Fruit fly (Drosophila melanogaster) whole organism, wandering third instar larva: ENCODE measurements around the gene Mpcp2.
A peak's percentile ranks its signal among the peaks of the same experiment; 100 is the strongest.

Experiments
- CG32264 ChIP-seq: fragments of 200-800 bp; sonication (Bioruptor generic); optimal IDR thresholded peaks from 2 replicates; lab custom pipeline; 2016; ENCODE audit warnings: missing biosample characterization, missing genetic modification characterization
- CG9705 ChIP-seq: fragments of 200-800 bp; sonication (Bioruptor generic); optimal IDR thresholded peaks from 2 replicates; lab custom pipeline; 2018; ENCODE audit warnings: missing biosample characterization, mild to moderate bottlenecking, missing genetic modification characterization
- CrebA ChIP-seq: fragments of 200-800 bp; sonication (Bioruptor generic); optimal IDR thresholded peaks from 2 replicates; lab custom pipeline; 2016; ENCODE audit warnings: missing biosample characterization, mild to moderate bottlenecking, missing genetic modification characterization, borderline replicate concordance
- Dfd ChIP-seq: fragments of >200 bp; optimal IDR thresholded peaks from 2 replicates; lab custom pipeline; 2017; ENCODE audit warnings: missing biosample characterization, missing genetic modification characterization
- GATAd ChIP-seq: sonication (Bioruptor generic); optimal IDR thresholded peaks from 2 replicates; lab custom pipeline; 2016; ENCODE audit warnings: missing biosample characterization, missing genetic modification characterization
- HLH106 ChIP-seq: fragments of 200-800 bp; optimal IDR thresholded peaks from 3 replicates; lab custom pipeline; 2019; ENCODE audit warnings: missing biosample characterization, mild to moderate bottlenecking, missing genetic modification characterization, moderate library complexity
- Hr78 ChIP-seq: fragments of >200 bp; optimal IDR thresholded peaks from 2 replicates; lab custom pipeline; 2017; ENCODE audit warnings: missing biosample characterization, missing genetic modification characterization
- Hr83 ChIP-seq: fragments of 200-300 bp; sonication (Bioruptor generic); optimal IDR thresholded peaks from 2 replicates; lab custom pipeline; 2016; ENCODE audit warnings: missing biosample characterization, mild to moderate bottlenecking, missing genetic modification characterization, moderate library complexity; ENCODE audit not compliant: poor library complexity, severe bottlenecking
- Jra ChIP-seq: sonication (Bioruptor generic); optimal IDR thresholded peaks from 2 replicates; lab custom pipeline; 2016; ENCODE audit warnings: missing biosample characterization, missing genetic modification characterization
- Mio ChIP-seq: sonication (Bioruptor generic); optimal IDR thresholded peaks from 2 replicates; lab custom pipeline; 2016; ENCODE audit warnings: missing biosample characterization, missing genetic modification characterization
- Myc ChIP-seq: fragments of >200 bp; optimal IDR thresholded peaks from 2 replicates; lab custom pipeline; 2017
- N ChIP-seq: fragments of >200 bp; optimal IDR thresholded peaks from 2 replicates; lab custom pipeline; 2018; ENCODE audit warnings: missing biosample characterization, missing external identifiers, missing genetic modification characterization
- OdsH ChIP-seq: fragments of 200-800 bp; sonication (Bioruptor generic); optimal IDR thresholded peaks from 2 replicates; lab custom pipeline; 2016; ENCODE audit warnings: missing biosample characterization, mild to moderate bottlenecking, missing genetic modification characterization
- Rel ChIP-seq, 2 experiments: fragments of 200-800 bp; sonication (Bioruptor generic) in 1 of 2; optimal IDR thresholded peaks; 2 replicates in 1 of 2; 3 replicates in 1 of 2; lab custom pipeline; 2016 to 2019; ENCODE audit warnings: mild to moderate bottlenecking in 2 of 2, missing biosample characterization in 2 of 2, missing genetic modification characterization in 2 of 2, moderate library complexity in 1 of 2
- Sp1 ChIP-seq: fragments of 200-800 bp; sonication (Bioruptor generic); optimal IDR thresholded peaks from 3 replicates; lab custom pipeline; 2019; ENCODE audit warnings: missing biosample characterization, mild to moderate bottlenecking, missing genetic modification characterization, moderate library complexity
- Vsx2 ChIP-seq: fragments of 200-300, 225-300 bp; sonication (Bioruptor generic); optimal IDR thresholded peaks from 2 replicates; lab custom pipeline; 2018; ENCODE audit warnings: missing biosample characterization, missing genetic modification characterization; ENCODE audit not compliant: partially characterized antibody
- br ChIP-seq: fragments of 200-800 bp; sonication (Bioruptor generic); optimal IDR thresholded peaks from 2 replicates; lab custom pipeline; 2016; ENCODE audit warnings: missing biosample characterization, missing genetic modification characterization
- brk ChIP-seq: fragments of 200-800 bp; sonication (Bioruptor generic); optimal IDR thresholded peaks from 2 replicates; lab custom pipeline; 2016; ENCODE audit warnings: missing biosample characterization, mild to moderate bottlenecking, missing genetic modification characterization
- dl ChIP-seq, 2 experiments: fragments of 175-275, 200-275 bp in 1 of 2; fragments of 200-275 bp in 1 of 2; sonication (Bioruptor generic); optimal IDR thresholded peaks; lab custom pipeline; 2018; ENCODE audit warnings: mild to moderate bottlenecking in 2 of 2, missing biosample characterization in 2 of 2, missing genetic modification characterization in 2 of 2, moderate library complexity in 2 of 2; ENCODE audit not compliant: partially characterized antibody in 2 of 2, insufficient read depth in 1 of 2
- dmrt93B ChIP-seq: fragments of 200-800 bp; sonication (Bioruptor generic); optimal IDR thresholded peaks from 2 replicates; lab custom pipeline; 2018; ENCODE audit warnings: missing biosample characterization, mild to moderate bottlenecking, missing genetic modification characterization
- dsf ChIP-seq: sonication (Bioruptor generic); optimal IDR thresholded peaks from 2 replicates; lab custom pipeline; 2016; ENCODE audit warnings: missing biosample characterization, missing genetic modification characterization, borderline replicate concordance
- ey ChIP-seq: fragments of 200-800 bp; sonication (Bioruptor generic); optimal IDR thresholded peaks from 2 replicates; lab custom pipeline; 2016; ENCODE audit warnings: missing biosample characterization, missing genetic modification characterization
- foxo ChIP-seq, 2 experiments: fragments of 200-800 bp; sonication (Bioruptor generic); optimal IDR thresholded peaks; 2 replicates in 1 of 2; 3 replicates in 1 of 2; lab custom pipeline; 2016 to 2017; ENCODE audit warnings: missing biosample characterization in 2 of 2, missing genetic modification characterization in 2 of 2
- fru ChIP-seq: fragments of 200-800 bp; sonication (Bioruptor generic); optimal IDR thresholded peaks from 3 replicates; lab custom pipeline; 2016; ENCODE audit warnings: missing biosample characterization, mild to moderate bottlenecking, missing genetic modification characterization
- h ChIP-seq: fragments of 200-800 bp; sonication (Bioruptor generic); optimal IDR thresholded peaks from 3 replicates; lab custom pipeline; 2016; ENCODE audit warnings: missing biosample characterization, mild to moderate bottlenecking, missing genetic modification characterization
- jim ChIP-seq: fragments of 175-275, 200-325 bp; sonication (Bioruptor generic); optimal IDR thresholded peaks from 2 replicates; lab custom pipeline; 2016; ENCODE audit warnings: missing biosample characterization, mild to moderate bottlenecking, missing genetic modification characterization
- pan ChIP-seq: fragments of >200 bp; optimal IDR thresholded peaks from 2 replicates; lab custom pipeline; 2017
- psq ChIP-seq: fragments of 200-800 bp; sonication (Bioruptor generic); optimal IDR thresholded peaks from 3 replicates; lab custom pipeline; 2017; ENCODE audit warnings: missing biosample characterization, mild to moderate bottlenecking, missing genetic modification characterization, moderate library complexity
- rgr ChIP-seq: fragments of 200-800 bp; sonication (Bioruptor generic); optimal IDR thresholded peaks from 3 replicates; lab custom pipeline; 2016; ENCODE audit warnings: missing biosample characterization, mild to moderate bottlenecking, missing genetic modification characterization
- sage ChIP-seq: fragments of 200-800 bp; sonication (Bioruptor generic); optimal IDR thresholded peaks from 2 replicates; lab custom pipeline; 2016; ENCODE audit warnings: missing biosample characterization, mild to moderate bottlenecking, missing genetic modification characterization
- sv ChIP-seq: fragments of 200-800 bp; sonication (Bioruptor generic); optimal IDR thresholded peaks from 3 replicates; lab custom pipeline; 2016; ENCODE audit warnings: missing biosample characterization, missing genetic modification characterization
- tai ChIP-seq: sonication (Bioruptor generic); optimal IDR thresholded peaks from 2 replicates; lab custom pipeline; 2016; ENCODE audit warnings: missing biosample characterization, missing genetic modification characterization
- usp ChIP-seq: fragments of >200 bp; optimal IDR thresholded peaks from 2 replicates; lab custom pipeline; 2017; ENCODE audit warnings: missing biosample characterization, missing genetic modification characterization
- woc ChIP-seq: sonication (Bioruptor generic); optimal IDR thresholded peaks from 2 replicates; lab custom pipeline; 2016; ENCODE audit warnings: missing biosample characterization, mild to moderate bottlenecking, missing genetic modification characterization

The Mpcp2 gene

dm6 chr3L:14522483-14523362 is 14.7 kb upstream of the Mpcp2 start:
- no peak for TF ChIP-seq OdsH
- no peak for TF ChIP-seq Mio
- no peak for TF ChIP-seq CG32264
- no peak for TF ChIP-seq pan (lab: Kevin White, UChicago)
- no peak for TF ChIP-seq CG9705 (GFP tag; lab: Kevin White, UChicago)
- TF ChIP-seq rgr (GFP tag; lab: Kevin White, UChicago), result no peak
- TF ChIP-seq Hr78 (GFP tag; lab: Kevin White, UChicago), result no peak
- TF ChIP-seq psq, result no peak
- TF ChIP-seq ey (GFP tag; lab: Kevin White, UChicago), result no peak
- no peak for TF ChIP-seq GATAd (GFP tag; lab: Kevin White, UChicago)
- no peak for TF ChIP-seq sage (GFP tag; lab: Kevin White, UChicago)
- TF ChIP-seq dl (GFP tag; optimal IDR thresholded peaks at IDR 0.05; lab: Kevin White, UChicago; ENCODE audit: insufficient read depth in 1 of 2, partially characterized antibody in 2 of 2), result no peak
- TF ChIP-seq jim, result no peak
- no peak for TF ChIP-seq foxo (GFP tag; optimal IDR thresholded peaks at IDR 0.05; lab: Kevin White, UChicago)

dm6 chr3L:14531802-14532201 is 5.6 kb upstream of the Mpcp2 start:
- no peak for TF ChIP-seq brk
- TF ChIP-seq woc, result no peak
- no peak for TF ChIP-seq Myc
- TF ChIP-seq Sp1, result no peak
- TF ChIP-seq ey (GFP tag; lab: Kevin White, UChicago), result no peak
- no peak for TF ChIP-seq fru (GFP tag; lab: Kevin White, UChicago)
- TF ChIP-seq Rel (GFP tag; optimal IDR thresholded peaks at IDR 0.05; lab: Kevin White, UChicago), result no peak
- TF ChIP-seq Rel (tag; optimal IDR thresholded peaks at IDR 0.05; lab: Kevin White, UChicago), result no peak
- no peak for TF ChIP-seq sage (GFP tag; lab: Kevin White, UChicago)
- TF ChIP-seq Hr83 (GFP tag; lab: Kevin White, UChicago), result no peak
- TF ChIP-seq Dfd (GFP tag; lab: Kevin White, UChicago), result no peak
- no peak for TF ChIP-seq dmrt93B
- TF ChIP-seq CrebA (GFP tag; lab: Kevin White, UChicago), result no peak
- TF ChIP-seq CG9705 (GFP tag; lab: Kevin White, UChicago), result no peak
- no peak for TF ChIP-seq foxo (GFP tag; optimal IDR thresholded peaks at IDR 0.05; lab: Kevin White, UChicago)
- no peak for TF ChIP-seq sv
- no peak for TF ChIP-seq CG32264
- TF ChIP-seq dsf (GFP tag; lab: Kevin White, UChicago), result no peak
- TF ChIP-seq Hr78 (GFP tag; lab: Kevin White, UChicago), result no peak
- no peak for TF ChIP-seq HLH106 (tag; lab: Kevin White, UChicago)
- TF ChIP-seq jim, result no peak
- TF ChIP-seq, all 38 proteins: peak for 0

DNA sequence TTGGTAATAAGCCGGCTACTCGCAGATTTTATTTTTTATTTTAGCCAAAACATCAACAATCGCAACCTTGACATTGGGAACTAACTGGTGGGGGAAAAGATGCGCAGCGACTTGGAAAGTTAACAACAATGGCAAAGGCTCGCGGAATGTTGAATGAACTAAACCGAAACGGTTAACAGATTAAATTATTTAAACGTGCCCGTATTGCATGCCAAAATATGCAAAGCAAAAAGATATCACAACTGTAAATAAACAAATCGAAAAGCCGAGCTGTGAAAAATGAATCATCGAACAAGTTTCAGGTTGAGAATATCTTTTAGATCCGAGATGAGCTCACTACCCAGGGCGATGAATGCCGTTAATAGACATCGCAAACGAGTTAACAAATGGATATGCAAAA is 4.3 kb upstream of the Mpcp2 start:
- TF ChIP-seq dsf (GFP tag; lab: Kevin White, UChicago), result no peak
- TF ChIP-seq usp (GFP tag; lab: Kevin White, UChicago), result no peak
- no peak for TF ChIP-seq tai (GFP tag; lab: Kevin White, UChicago)
- TF ChIP-seq br (GFP tag; lab: Kevin White, UChicago), result no peak
- no peak for TF ChIP-seq rgr (GFP tag; lab: Kevin White, UChicago)

- TF ChIP-seq Jra (no peak), psq (no peak), Sp1 (no peak), h (peak; percentile 26), N (no peak), HLH106 (tag; lab: Kevin White, UChicago) (peak; percentile 28), Vsx2 (GFP tag; lab: Kevin White, UChicago) (no peak)
- TF ChIP-seq, all 38 proteins: peak for 2
Measured at dm6 chr3L:14534619-14535018, 2.8 kb upstream of the Mpcp2 start.
